Worm (Caenorhabditis elegans) whole organism, L1 larva: ENCODE measurements around the gene T07E3.4.

Experiments
- C34B4.2 ChIP-seq: sonication (generic microtip); optimal IDR thresholded peaks from 2 replicates; lab custom pipeline; 2017; ENCODE audit warnings: mild to moderate bottlenecking, missing genetic modification characterization, missing compliant biosample characterization
- Y116A8C.19 ChIP-seq: sonication (generic microtip); optimal IDR thresholded peaks from 2 replicates; lab custom pipeline; 2016; ENCODE audit warnings: missing compliant biosample characterization, missing genetic modification characterization, borderline replicate concordance
- ama-1 ChIP-seq: fragments of 150-350 bp; optimal IDR thresholded peaks from 2 replicates; lab custom pipeline; 2014
- blmp-1 ChIP-seq: fragments of 150-350 bp; optimal IDR thresholded peaks from 2 replicates; lab custom pipeline; 2014; ENCODE audit warnings: missing biosample characterization, missing genetic modification characterization
- ceh-63 ChIP-seq: fragments of 200-800 bp; sonication (Bioruptor generic); optimal IDR thresholded peaks from 2 replicates; lab custom pipeline; 2018; ENCODE audit warnings: mild to moderate bottlenecking, missing genetic modification characterization, missing compliant biosample characterization
- ceh-8 ChIP-seq: fragments of 200-800 bp; sonication (Bioruptor generic); optimal IDR thresholded peaks from 2 replicates; lab custom pipeline; 2018; ENCODE audit warnings: mild to moderate bottlenecking, missing genetic modification characterization, moderate library complexity, missing compliant biosample characterization
- ceh-82 ChIP-seq, 3 experiments: fragments of 150-350 bp in 1 of 3; sonication (generic microtip) in 2 of 3; optimal IDR thresholded peaks; 2 replicates each; lab custom pipeline; 2014 to 2017; ENCODE audit warnings: missing biosample characterization in 3 of 3, missing genetic modification characterization in 3 of 3
- ceh-90 ChIP-seq: sonication (generic microtip); optimal IDR thresholded peaks from 2 replicates; lab custom pipeline; 2016; ENCODE audit warnings: missing genetic modification characterization, missing compliant biosample characterization
- ces-1 ChIP-seq: fragments of 150-350 bp; optimal IDR thresholded peaks from 2 replicates; lab custom pipeline; 2014; ENCODE audit warnings: missing biosample characterization, missing genetic modification reagents, missing genetic modification characterization
- dpl-1 ChIP-seq, 3 experiments: fragments of 150-350 bp in 2 of 3; sonication (generic microtip) in 1 of 3; optimal IDR thresholded peaks; 2 replicates each; lab custom pipeline; 2014 to 2017; ENCODE audit warnings: missing biosample characterization in 3 of 3, missing genetic modification characterization in 3 of 3, missing genetic modification reagents in 3 of 3
- dsc-1 ChIP-seq: sonication (generic microtip); optimal IDR thresholded peaks from 2 replicates; lab custom pipeline; 2016; ENCODE audit warnings: mild to moderate bottlenecking, missing genetic modification characterization, missing compliant biosample characterization
- efl-1 ChIP-seq, 4 experiments: fragments of 150-350 bp; optimal IDR thresholded peaks in 3 of 4; peaks in 1 of 4; 1 replicate in 1 of 4; 2 replicates in 3 of 4; lab custom pipeline; 2014; ENCODE audit warnings: missing biosample characterization in 2 of 4, missing genetic modification characterization in 2 of 4, missing genetic modification reagents in 2 of 4
- egl-27 ChIP-seq, 2 experiments: fragments of 150-350 bp in 1 of 2; sonication (generic microtip); optimal IDR thresholded peaks; 3 replicates each; lab custom pipeline; 2017 to 2018; ENCODE audit warnings: missing biosample characterization in 2 of 2, missing genetic modification characterization in 2 of 2, missing genetic modification reagents in 2 of 2
- elt-2 ChIP-seq: sonication (generic microtip); optimal IDR thresholded peaks from 2 replicates; lab custom pipeline; 2016; ENCODE audit warnings: missing genetic modification characterization, mild to moderate bottlenecking, inconsistent platforms, missing compliant biosample characterization, missing genetic modification reagents
- elt-3 ChIP-seq, 6 experiments: fragments of 150-350 bp in 1 of 6; sonication (generic microtip); optimal IDR thresholded peaks; 2 replicates each; lab custom pipeline; 2017 to 2018; ENCODE audit warnings: missing biosample characterization in 6 of 6, missing genetic modification characterization in 6 of 6, inconsistent platforms in 1 of 6
- fkh-8 ChIP-seq: sonication (generic microtip); optimal IDR thresholded peaks from 2 replicates; lab custom pipeline; 2016; ENCODE audit warnings: mild to moderate bottlenecking, missing genetic modification characterization, missing compliant biosample characterization
- grh-1 ChIP-seq: fragments of 200-800 bp; sonication (Bioruptor generic); IDR thresholded peaks from 2 replicates; pipeline ENCODE4 v1.3.6; 2022; ENCODE audit warnings: missing genetic modification reagents, missing genetic modification characterization, missing compliant biosample characterization
- hlh-17 ChIP-seq: fragments of 200-800 bp; sonication (Bioruptor generic); optimal IDR thresholded peaks from 2 replicates; lab custom pipeline; 2018; ENCODE audit warnings: missing genetic modification characterization, mild to moderate bottlenecking, missing compliant biosample characterization, moderate library complexity, borderline replicate concordance
- hlh-4 ChIP-seq: sonication (generic microtip); optimal IDR thresholded peaks from 2 replicates; lab custom pipeline; 2016; ENCODE audit warnings: mild to moderate bottlenecking, missing genetic modification characterization, missing compliant biosample characterization
- hpl-2 ChIP-seq: fragments of 150-350 bp; optimal IDR thresholded peaks from 2 replicates; lab custom pipeline; 2014; ENCODE audit warnings: missing biosample characterization, missing genetic modification reagents, missing genetic modification characterization
- lin-14 ChIP-seq: fragments of 200-800 bp; sonication (Bioruptor generic); optimal IDR thresholded peaks from 2 replicates; lab custom pipeline; 2018; ENCODE audit warnings: mild to moderate bottlenecking, missing genetic modification characterization, moderate library complexity, missing compliant biosample characterization
- lin-15B ChIP-seq: fragments of 150-350 bp; sonication (generic microtip); optimal IDR thresholded peaks from 3 replicates; lab custom pipeline; 2014; ENCODE audit warnings: missing biosample characterization, missing genetic modification characterization
- mab-9 ChIP-seq: fragments of 200-800 bp; sonication (Bioruptor generic); IDR thresholded peaks from 2 replicates; pipeline ENCODE4 v1.3.6; 2022; ENCODE audit warnings: missing genetic modification reagents, missing genetic modification characterization, missing compliant biosample characterization
- mef-2 ChIP-seq: fragments of 150-350 bp; optimal IDR thresholded peaks from 2 replicates; lab custom pipeline; 2014; ENCODE audit warnings: missing biosample characterization, missing genetic modification characterization
- mep-1 ChIP-seq: fragments of 150-350 bp; optimal IDR thresholded peaks from 2 replicates; lab custom pipeline; 2014; ENCODE audit warnings: missing biosample characterization, missing genetic modification characterization
- nhr-12 ChIP-seq: sonication (generic microtip); optimal IDR thresholded peaks from 2 replicates; lab custom pipeline; 2017; ENCODE audit warnings: missing biosample characterization, missing genetic modification characterization
- nhr-19 ChIP-seq: fragments of 200-800 bp; sonication (Bioruptor generic); conservative IDR thresholded peaks from 2 replicates; pipeline ENCODE4 v1.3.6; 2022; ENCODE audit warnings: missing genetic modification characterization, missing compliant biosample characterization
- nhr-237 ChIP-seq: fragments of 150-350 bp; optimal IDR thresholded peaks from 2 replicates; lab custom pipeline; 2014; ENCODE audit warnings: missing biosample characterization, missing genetic modification characterization
- nhr-28 ChIP-seq: fragments of 150-350 bp; optimal IDR thresholded peaks from 2 replicates; lab custom pipeline; 2014; ENCODE audit warnings: missing biosample characterization, missing genetic modification characterization
- nhr-47 ChIP-seq: sonication (generic microtip); optimal IDR thresholded peaks from 2 replicates; lab custom pipeline; 2016; ENCODE audit warnings: mild to moderate bottlenecking, missing genetic modification characterization, moderate library complexity, missing compliant biosample characterization
- nhr-71 ChIP-seq: sonication (generic microtip); optimal IDR thresholded peaks from 2 replicates; lab custom pipeline; 2016; ENCODE audit warnings: mild to moderate bottlenecking, missing genetic modification characterization, moderate library complexity, missing compliant biosample characterization
- nhr-76 ChIP-seq: sonication (generic microtip); optimal IDR thresholded peaks from 2 replicates; lab custom pipeline; 2017; ENCODE audit warnings: missing biosample characterization, missing genetic modification characterization
- nhr-84 ChIP-seq: sonication (generic microtip); optimal IDR thresholded peaks from 2 replicates; lab custom pipeline; 2017; ENCODE audit warnings: missing biosample characterization, missing genetic modification characterization
- nhr-85 ChIP-seq: sonication (generic microtip); peaks from one replicate; lab custom pipeline; 2016; ENCODE audit warnings: missing genetic modification characterization, inconsistent platforms, missing compliant biosample characterization
- pag-3 ChIP-seq: sonication (generic microtip); optimal IDR thresholded peaks from 2 replicates; lab custom pipeline; 2017; ENCODE audit warnings: missing genetic modification characterization, mild to moderate bottlenecking, missing compliant biosample characterization, antibody characterized with exemption, borderline replicate concordance; ENCODE audit not compliant: insufficient read depth
- pax-3 ChIP-seq: fragments of 200-800 bp; sonication (Bioruptor generic); optimal IDR thresholded peaks from 2 replicates; lab custom pipeline; 2018; ENCODE audit warnings: mild to moderate bottlenecking, missing genetic modification characterization, moderate library complexity, missing compliant biosample characterization
- pqm-1 ChIP-seq: sonication (generic microtip); optimal IDR thresholded peaks from 3 replicates; lab custom pipeline; 2017; ENCODE audit warnings: missing biosample characterization, missing genetic modification characterization
- snu-23 ChIP-seq: sonication (generic microtip); optimal IDR thresholded peaks from 2 replicates; lab custom pipeline; 2016; ENCODE audit warnings: missing genetic modification characterization, missing compliant biosample characterization
- sox-4 ChIP-seq: sonication (generic microtip); optimal IDR thresholded peaks from 2 replicates; lab custom pipeline; 2016; ENCODE audit warnings: missing genetic modification characterization, missing compliant biosample characterization
- sptf-1 ChIP-seq: fragments of 150-350 bp; optimal IDR thresholded peaks from 2 replicates; lab custom pipeline; 2014; ENCODE audit warnings: missing biosample characterization, missing genetic modification characterization
- sup-37 ChIP-seq: fragments of 200-800 bp; sonication (Bioruptor generic); optimal IDR thresholded peaks from 2 replicates; lab custom pipeline; 2018; ENCODE audit warnings: mild to moderate bottlenecking, missing genetic modification characterization, missing compliant biosample characterization
- swsn-7 ChIP-seq: sonication (generic microtip); optimal IDR thresholded peaks from 2 replicates; lab custom pipeline; 2016; ENCODE audit warnings: missing genetic modification characterization, missing compliant biosample characterization
- tlp-1 ChIP-seq: fragments of 150-350 bp; optimal IDR thresholded peaks from 2 replicates; lab custom pipeline; 2014; ENCODE audit warnings: missing biosample characterization, missing genetic modification characterization
- unc-30 ChIP-seq: sonication (generic microtip); optimal IDR thresholded peaks from 2 replicates; lab custom pipeline; 2017; ENCODE audit warnings: missing biosample characterization, missing genetic modification characterization
- unc-98 ChIP-seq: fragments of 200-800 bp; sonication (Bioruptor generic); IDR thresholded peaks from 2 replicates; pipeline ENCODE4 v1.3.6; 2022; ENCODE audit warnings: missing genetic modification characterization, missing compliant biosample characterization
- xbp-1 ChIP-seq: sonication (generic microtip); optimal IDR thresholded peaks from 2 replicates; lab custom pipeline; 2016; ENCODE audit warnings: missing genetic modification characterization, missing compliant biosample characterization
- zag-1 ChIP-seq: fragments of 150-350 bp; optimal IDR thresholded peaks from 2 replicates; lab custom pipeline; 2014; ENCODE audit warnings: missing biosample characterization, missing genetic modification characterization
- zip-4 ChIP-seq: fragments of 200-800 bp; sonication (Bioruptor generic); optimal IDR thresholded peaks from 2 replicates; lab custom pipeline; 2018; ENCODE audit warnings: mild to moderate bottlenecking, missing genetic modification characterization, moderate library complexity, missing compliant biosample characterization

The T07E3.4 gene

ce11 chrIII:6873724-6874123 lies 24.1 kb upstream of the T07E3.4 start (continued):
- TF ChIP-seq zag-1 (tag; lab: Kevin White, UChicago): no peak
- no peak for TF ChIP-seq pag-3 (tag; lab: Kevin White, UChicago)
- no peak for TF ChIP-seq nhr-28 (tag; lab: Kevin White, UChicago)
- no peak for TF ChIP-seq nhr-12
- TF ChIP-seq nhr-84 (tag; lab: Kevin White, UChicago): no peak
- no peak for TF ChIP-seq pax-3 (tag; lab: Kevin White, UChicago)
- TF ChIP-seq ceh-82 (tag; optimal IDR thresholded peaks at IDR 0.05; lab: Kevin White, UChicago): peak in 1 of 3 experiments; percentile 16
- no peak for TF ChIP-seq pqm-1
- TF ChIP-seq ces-1 (GFP tag; lab: Kevin White, UChicago): no peak
- TF ChIP-seq nhr-76: no peak
- TF ChIP-seq nhr-237 (tag; lab: Kevin White, UChicago): no peak
- no peak for TF ChIP-seq C34B4.2 (tag; lab: Kevin White, UChicago)
- TF ChIP-seq nhr-47 (tag; lab: Kevin White, UChicago): peak; percentile 50
- TF ChIP-seq elt-2 (tag; lab: Kevin White, UChicago): no peak
- no peak for TF ChIP-seq hlh-17
- TF ChIP-seq snu-23 (GFP tag; lab: Kevin White, UChicago): peak; percentile 60
- TF ChIP-seq tlp-1 (tag; lab: Kevin White, UChicago): no peak
- no peak for TF ChIP-seq grh-1 (GFP tag; lab: Robert Waterston, UW)
- TF ChIP-seq hlh-4 (tag; lab: Kevin White, UChicago): no peak
- TF ChIP-seq fkh-8 (tag; lab: Kevin White, UChicago): peak; percentile 32
- TF ChIP-seq mep-1: no peak
- TF ChIP-seq elt-3 (tag; optimal IDR thresholded peaks at IDR 0.05; lab: Kevin White, UChicago): no peak
- TF ChIP-seq dsc-1 (tag; lab: Kevin White, UChicago): peak; percentile 5
- peak; percentile 6 for TF ChIP-seq swsn-7 (tag; lab: Kevin White, UChicago)
- no peak for TF ChIP-seq blmp-1 (tag; lab: Kevin White, UChicago)
- no peak for TF ChIP-seq ceh-63 (GFP tag; lab: Kevin White, UChicago)
- peak; percentile 55 for TF ChIP-seq ama-1 (lab: Kevin White, UChicago)
- no peak for TF ChIP-seq egl-27 (tag; optimal IDR thresholded peaks at IDR 0.05; lab: Kevin White, UChicago)
- TF ChIP-seq ceh-8 (GFP tag; lab: Kevin White, UChicago): no peak
- TF ChIP-seq unc-98 (GFP tag; lab: Robert Waterston, UW): no peak

- peak; percentile 4 for TF ChIP-seq nhr-47 (tag; lab: Kevin White, UChicago)
- TF ChIP-seq dsc-1 (tag; lab: Kevin White, UChicago): peak; percentile 2
- peak; percentile 3 for TF ChIP-seq ceh-8 (GFP tag; lab: Kevin White, UChicago)
- peak; percentile 49 for TF ChIP-seq fkh-8 (tag; lab: Kevin White, UChicago)
- no peak for TF ChIP-seq Y116A8C.19
- peak; percentile 9 for TF ChIP-seq nhr-71 (tag; lab: Kevin White, UChicago)
- no peak for TF ChIP-seq sox-4 (tag; lab: Kevin White, UChicago)
These were observed 17.0 kb upstream of the T07E3.4 start, which contains the start of gene K04C2.7 for ce11 chrIII:6880797-6881196. Gene K04C2.7, plus strand, starts transcription at chrIII:6881097.

- TF ChIP-seq nhr-85 (tag; lab: Kevin White, UChicago): peak; percentile 8
- no peak for TF ChIP-seq unc-30
- TF ChIP-seq mab-9 (GFP tag; lab: Robert Waterston, UW): no peak
- TF ChIP-seq mef-2 (tag; lab: Kevin White, UChicago): no peak
- TF ChIP-seq ama-1 (lab: Kevin White, UChicago): no peak
- no peak for TF ChIP-seq zip-4
- no peak for TF ChIP-seq nhr-237 (tag; lab: Kevin White, UChicago)
- TF ChIP-seq lin-15B (tag; lab: Kevin White, UChicago): no peak
- TF ChIP-seq xbp-1 (tag; lab: Kevin White, UChicago): no peak
- no peak for TF ChIP-seq elt-2 (tag; lab: Kevin White, UChicago)
- TF ChIP-seq sptf-1 (tag; lab: Kevin White, UChicago): no peak
- TF ChIP-seq sup-37 (GFP tag; lab: Kevin White, UChicago): no peak
- no peak for TF ChIP-seq ceh-90
- no peak for TF ChIP-seq efl-1 (optimal IDR thresholded peaks at IDR 0.05; lab: Kevin White, UChicago)
- peak in 1 of 2 experiments; percentile 63 for TF ChIP-seq efl-1 (GFP tag; optimal IDR thresholded peaks at IDR 0.05 in 1 of 2; lab: Kevin White, UChicago)
- no peak for TF ChIP-seq lin-14 (GFP tag; lab: Kevin White, UChicago)
- TF ChIP-seq sox-4 (tag; lab: Kevin White, UChicago): no peak
- TF ChIP-seq zag-1 (tag; lab: Kevin White, UChicago): no peak
- no peak for TF ChIP-seq mep-1
- peak; percentile 56 for TF ChIP-seq dsc-1 (tag; lab: Kevin White, UChicago)
- peak; percentile 63 for TF ChIP-seq fkh-8 (tag; lab: Kevin White, UChicago)
- no peak for TF ChIP-seq dpl-1 (GFP tag; optimal IDR thresholded peaks at IDR 0.05; lab: Kevin White, UChicago)
- no peak for TF ChIP-seq nhr-19
- no peak for TF ChIP-seq hpl-2
- no peak for TF ChIP-seq nhr-12
These were observed 16.1 kb upstream of the T07E3.4 start for ce11 chrIII:6881745-6882144.
